Worm (Caenorhabditis elegans) whole organism, L4/young adult: ENCODE results near the gene mocs-1.

Experiments
- W03F9.2 ChIP-seq: fragments of 150-350 bp; optimal IDR thresholded peaks from 2 replicates; lab custom pipeline; 2014; ENCODE audit warnings: missing biosample characterization, missing genetic modification characterization
- him-1 ChIP-seq: sonication (generic microtip); optimal IDR thresholded peaks from 2 replicates; lab custom pipeline; 2016; ENCODE audit warnings: missing genotype, missing genetic modification reagents, missing genetic modification characterization, missing compliant biosample characterization

- TF ChIP-seq W03F9.2 (no peak), him-1 (tag; lab: Kevin White, UChicago) (no peak)
These were observed 33.0 kb downstream of the mocs-1 start, which contains the start of gene psa-3 for ce11 chrX:15407631-15408030.
